Worm (Caenorhabditis elegans): Measurements from ENCODE around the gene mdt-15.

mdt-15 gene

ce11 chrIII:5840277-5840676 lies 6.7 kb upstream of the mdt-15 start (continued):
- no peak for TF ChIP-seq php-3 (GFP tag; IDR thresholded peaks at IDR 0.05)
- no peak for TF ChIP-seq skn-1 (tag; optimal IDR thresholded peaks at IDR 0.05)
- TF ChIP-seq hmg-1.1 (GFP tag; IDR thresholded peaks at IDR 0.05), result no peak
- TF ChIP-seq mdl-1 (tag; optimal IDR thresholded peaks at IDR 0.05), result no peak
- no peak for TF ChIP-seq F10B5.3 (tag; optimal IDR thresholded peaks at IDR 0.05)
- no peak for TF ChIP-seq ztf-11 (tag; optimal IDR thresholded peaks at IDR 0.05)
- no peak for TF ChIP-seq T26A8.4 (GFP tag; IDR thresholded peaks at IDR 0.05)
- TF ChIP-seq dve-1 (tag; optimal IDR thresholded peaks at IDR 0.05; ENCODE audit: insufficient read depth), result peak; percentile 16
- TF ChIP-seq F49E8.2 (tag; optimal IDR thresholded peaks at IDR 0.05; ENCODE audit: borderline replicate concordance), result no peak

- TF ChIP-seq daf-16 (GFP tag; optimal IDR thresholded peaks at IDR 0.05), result peak in 1 of 2 experiments; percentile 38
- TF ChIP-seq daf-16 (tag; optimal IDR thresholded peaks at IDR 0.05), result no peak
- 0 out of 2 replicates have a peak, but pooled peaks have one; percentile 0 for TF ChIP-seq mxl-2 (GFP tag; conservative IDR thresholded peaks at IDR 0.05)
- TF ChIP-seq unc-62 (GFP tag; optimal IDR thresholded peaks at IDR 0.05 in 1 of 2), result peak in 1 of 2 experiments; percentile 91
- no peak for TF ChIP-seq unc-62 (tag; optimal IDR thresholded peaks at IDR 0.05)
- no peak for TF ChIP-seq nhr-48 (tag; optimal IDR thresholded peaks at IDR 0.05)
These were observed 6.0 kb upstream of the mdt-15 start for ce11 chrIII:5839598-5839997.

- peak; percentile 74 for TF ChIP-seq dmd-6 (GFP tag; IDR thresholded peaks at IDR 0.05)
- TF ChIP-seq lsy-2 (tag; optimal IDR thresholded peaks at IDR 0.05), result peak in 1 of 2 experiments; percentile 1
- no peak for TF ChIP-seq Y48G9A.11 (GFP tag; IDR thresholded peaks at IDR 0.05)
- no peak for TF ChIP-seq skn-1 (tag; optimal IDR thresholded peaks at IDR 0.05)
- no peak for TF ChIP-seq mxl-2 (GFP tag; conservative IDR thresholded peaks at IDR 0.05)
- peak; percentile 60 for TF ChIP-seq nhr-28 (tag; optimal IDR thresholded peaks at IDR 0.05)
- no peak for TF ChIP-seq madf-5 (GFP tag; IDR thresholded peaks at IDR 0.05)
- no peak for TF ChIP-seq nhr-48 (tag; optimal IDR thresholded peaks at IDR 0.05)
- no peak for TF ChIP-seq nhr-111 (GFP tag; optimal IDR thresholded peaks at IDR 0.05)
- TF ChIP-seq saeg-2 (GFP tag; IDR thresholded peaks at IDR 0.05), result no peak
- peak in 1 of 2 experiments; percentile 53 for TF ChIP-seq daf-16 (GFP tag; optimal IDR thresholded peaks at IDR 0.05)
- TF ChIP-seq daf-16 (tag; optimal IDR thresholded peaks at IDR 0.05), result peak; percentile 96
- peak; percentile 73 for TF ChIP-seq hlh-30 (tag; optimal IDR thresholded peaks at IDR 0.05; ENCODE audit: insufficient read depth)
- peak; percentile 21 for TF ChIP-seq mes-2 (tag; optimal IDR thresholded peaks at IDR 0.05; ENCODE audit: poor library complexity, severe bottlenecking)
- TF ChIP-seq Y5F2A.4 (GFP tag; optimal IDR thresholded peaks at IDR 0.05), result no peak
- TF ChIP-seq mdl-1 (tag; optimal IDR thresholded peaks at IDR 0.05), result peak in 1 of 2 experiments; percentile 30
- TF ChIP-seq ctbp-1 (GFP tag; IDR thresholded peaks at IDR 0.05), result no peak
- no peak for TF ChIP-seq tag-97 (GFP tag; IDR thresholded peaks at IDR 0.05)
- peak; percentile 49 for TF ChIP-seq nhr-6 (tag; optimal IDR thresholded peaks at IDR 0.05)
- peak; percentile 51 for TF ChIP-seq pqm-1 (tag; optimal IDR thresholded peaks at IDR 0.05)
- TF ChIP-seq nhr-41 (GFP tag; IDR thresholded peaks at IDR 0.05), result no peak
- TF ChIP-seq dve-1 (tag; optimal IDR thresholded peaks at IDR 0.05; ENCODE audit: insufficient read depth), result peak; percentile 88
- peak; percentile 62 for TF ChIP-seq hlh-11 (tag; optimal IDR thresholded peaks at IDR 0.05)
- peak; percentile 61 for TF ChIP-seq T20F7.1 (GFP tag; optimal IDR thresholded peaks at IDR 0.05)
- TF ChIP-seq daf-19 (GFP tag; conservative IDR thresholded peaks at IDR 0.05), result 0 out of 2 replicates have a peak, but pooled peaks have one; percentile 42
- 0 out of 2 replicates have a peak, but pooled peaks have one; percentile 27 for TF ChIP-seq lin-1 (GFP tag; IDR thresholded peaks at IDR 0.05)
- no peak for TF ChIP-seq zip-2 (tag; optimal IDR thresholded peaks at IDR 0.05)
- no peak for TF ChIP-seq egl-27 (tag; optimal IDR thresholded peaks at IDR 0.05)
- TF ChIP-seq gei-8 (GFP tag; optimal IDR thresholded peaks at IDR 0.05), result no peak
These were observed 5.6 kb upstream of the mdt-15 start for ce11 chrIII:5839147-5839546.

All from whole organism, L4 larva.